Worm (Caenorhabditis elegans): ENCODE results near the gene C36B7.4.

DNA sequence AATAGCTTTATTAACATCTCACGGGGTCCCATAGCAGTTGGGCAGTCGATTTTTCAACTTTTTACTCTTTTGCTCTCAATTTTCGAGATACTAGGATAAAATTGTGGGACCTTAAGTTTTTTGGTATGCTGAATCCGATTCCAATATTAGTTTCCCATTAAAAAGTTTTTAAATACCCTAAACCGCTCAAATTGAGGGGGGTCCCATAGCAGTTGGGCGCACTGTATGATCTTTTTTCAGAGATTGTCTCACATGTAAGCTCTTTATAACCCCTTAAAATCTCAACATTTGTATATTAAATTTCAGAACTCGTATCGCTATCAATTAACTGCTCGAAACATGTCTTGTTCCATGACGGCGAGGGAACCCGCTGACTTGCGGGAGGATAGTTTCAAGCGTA, 20.3 kb upstream of the C36B7.4 start, which contains the start of gene C36B7.2:
- TF ChIP-seq flt-1 (GFP tag; IDR thresholded peaks at IDR 0.05) (no peak), ref-1 (GFP tag; conservative IDR thresholded peaks at IDR 0.05) (no peak), ztf-29 (GFP tag; IDR thresholded peaks at IDR 0.05) (no peak), T22C8.4 (GFP tag; IDR thresholded peaks at IDR 0.05) (no peak), cog-1 (tag; optimal IDR thresholded peaks at IDR 0.05) (no peak), ztf-23 (GFP tag; IDR thresholded peaks at IDR 0.05) (no peak), med-1 (GFP tag; optimal IDR thresholded peaks at IDR 0.05; ENCODE audit: insufficient read depth) (no peak), tab-1 (GFP tag; IDR thresholded peaks at IDR 0.05) (no peak), klf-2 (GFP tag; conservative IDR thresholded peaks at IDR 0.05) (no peak)

Data from whole organism, midembryonic.